Worm (Caenorhabditis elegans) whole organism, L4/young adult: Measurements from ENCODE around the gene ZC155.4.

Experiments used
- W03F9.2 ChIP-seq: fragments of 150-350 bp; optimal IDR thresholded peaks from 2 replicates; lab custom pipeline; 2014; ENCODE audit warnings: missing biosample characterization, missing genetic modification characterization
- dao-5 ChIP-seq: sonication (generic microtip); optimal IDR thresholded peaks from 2 replicates; lab custom pipeline; 2016; ENCODE audit warnings: missing genotype, missing genetic modification characterization, moderate library complexity, missing compliant biosample characterization
- him-1 ChIP-seq: sonication (generic microtip); optimal IDR thresholded peaks from 2 replicates; lab custom pipeline; 2016; ENCODE audit warnings: missing genotype, missing genetic modification reagents, missing genetic modification characterization, missing compliant biosample characterization

ZC155.4 gene

DNA sequence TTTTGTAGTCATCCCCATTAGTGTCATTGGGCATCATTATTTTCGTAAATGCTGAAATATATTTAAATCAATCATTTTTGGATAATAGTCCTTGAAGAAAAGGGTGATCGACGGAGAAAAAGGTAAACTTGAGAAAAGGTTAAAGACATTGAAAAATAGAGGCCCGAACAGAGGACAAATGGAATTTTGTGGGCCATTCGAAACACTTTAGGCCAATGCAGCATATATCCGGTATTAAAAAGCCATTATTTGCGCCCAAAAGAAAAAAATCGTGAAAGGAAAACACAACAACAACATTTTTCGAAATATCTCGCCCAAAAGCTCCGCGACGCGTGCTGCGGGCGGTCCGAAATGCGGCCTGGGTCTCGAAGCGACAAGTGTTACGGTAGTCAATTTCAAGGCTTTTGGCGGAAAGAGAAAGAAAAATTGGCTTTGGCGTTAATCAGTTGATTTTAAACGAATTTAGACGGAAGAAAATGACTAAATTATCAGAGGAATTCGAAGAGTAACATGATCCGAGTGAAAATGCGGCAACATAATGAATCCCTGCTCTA is 8.3 kb downstream of the ZC155.4 start, which contains the start of gene morc-1:
Gene morc-1, minus strand, starts transcription at position 51 of the 554 bp plus-strand sequence.
- no peak for TF ChIP-seq W03F9.2 (tag; lab: Kevin White, UChicago)
- no peak for TF ChIP-seq dao-5 (tag; lab: Kevin White, UChicago)
- no peak for TF ChIP-seq him-1 (tag; lab: Kevin White, UChicago)

DNA sequence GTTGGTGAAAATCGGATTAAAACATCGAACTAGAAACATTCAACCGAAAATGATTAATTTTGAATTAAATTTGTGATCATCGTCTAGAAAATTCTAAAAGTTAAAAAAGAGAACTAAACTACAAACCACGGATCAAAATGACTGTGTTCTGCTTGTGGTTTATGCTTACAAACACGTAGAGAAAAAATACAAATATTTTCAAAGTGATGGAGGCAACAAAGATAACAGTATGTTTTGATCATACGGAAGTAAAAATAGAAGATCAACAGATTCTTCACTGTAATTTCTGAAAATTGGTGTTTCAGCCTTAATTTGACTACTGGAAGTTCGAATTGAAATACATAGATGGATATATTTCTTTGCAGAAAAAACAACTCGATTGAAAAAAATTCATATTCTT is 12.0 kb downstream of the ZC155.4 start:
- TF ChIP-seq him-1 (tag; lab: Kevin White, UChicago): no peak
- TF ChIP-seq W03F9.2 (tag; lab: Kevin White, UChicago): peak; percentile 8

DNA sequence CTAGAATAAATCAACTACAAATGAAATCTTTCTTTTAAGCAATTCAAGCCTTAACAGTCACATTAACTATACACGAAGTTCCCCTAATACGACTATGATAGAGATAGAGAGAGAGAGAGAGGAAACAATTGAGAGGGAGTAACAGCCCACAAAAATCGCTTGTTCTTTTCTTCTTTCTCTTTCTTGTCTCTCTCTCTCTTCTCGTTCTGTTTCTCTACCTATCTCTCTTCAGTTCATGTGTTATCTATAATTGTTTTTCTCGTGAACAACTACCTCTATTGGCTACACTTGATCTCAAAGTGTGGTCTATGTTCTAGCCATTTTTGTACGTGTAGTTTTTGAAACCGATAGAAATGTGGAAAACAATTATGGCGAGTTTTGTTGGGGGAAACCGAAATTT is 12.6 kb downstream of the ZC155.4 start:
- peak; percentile 46 for TF ChIP-seq W03F9.2 (tag; lab: Kevin White, UChicago)
- no peak for TF ChIP-seq dao-5 (tag; lab: Kevin White, UChicago)
- no peak for TF ChIP-seq him-1 (tag; lab: Kevin White, UChicago)

DNA sequence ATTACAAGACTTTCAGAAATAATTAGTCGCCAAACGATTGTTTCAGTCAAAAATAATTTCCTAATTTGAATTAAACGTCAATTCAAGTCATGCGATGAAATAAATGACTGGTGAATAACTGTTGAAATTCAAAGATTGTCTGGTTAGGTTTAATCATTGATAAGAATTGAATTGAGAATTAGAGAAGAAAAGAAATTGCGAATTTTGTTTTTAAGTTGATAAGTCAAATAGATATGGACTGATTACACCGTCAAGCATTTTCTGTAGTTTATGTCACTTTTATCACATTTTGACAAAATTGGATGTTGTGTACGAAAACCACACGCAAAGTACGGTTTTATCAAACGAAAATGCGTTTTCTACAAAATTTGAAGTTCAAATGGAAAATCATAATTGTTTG is 14.0 kb downstream of the ZC155.4 start:
- TF ChIP-seq him-1 (tag; lab: Kevin White, UChicago): no peak
- TF ChIP-seq dao-5 (tag; lab: Kevin White, UChicago): no peak
- TF ChIP-seq W03F9.2 (tag; lab: Kevin White, UChicago): no peak

DNA sequence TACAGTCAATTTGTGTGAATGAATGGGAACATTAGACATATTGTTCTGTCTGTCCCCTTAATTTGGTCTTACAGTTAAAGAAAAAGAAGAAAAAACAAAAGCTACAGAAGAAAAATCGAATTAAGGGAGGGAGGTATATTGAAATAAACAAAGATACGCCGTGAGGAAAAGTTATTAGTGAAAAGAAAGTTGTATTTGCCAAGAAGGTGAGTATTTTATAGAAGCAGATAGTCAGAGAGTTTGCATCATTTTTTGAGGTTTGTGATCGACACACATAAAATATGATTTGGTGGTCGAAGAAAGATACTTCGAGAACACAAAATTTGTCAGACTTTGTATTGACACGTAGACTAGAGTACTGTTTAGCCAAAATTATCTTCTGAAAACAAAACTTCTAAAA is 14.9 kb downstream of the ZC155.4 start:
- TF ChIP-seq him-1 (tag; lab: Kevin White, UChicago) (no peak), W03F9.2 (tag; lab: Kevin White, UChicago) (no peak)

DNA sequence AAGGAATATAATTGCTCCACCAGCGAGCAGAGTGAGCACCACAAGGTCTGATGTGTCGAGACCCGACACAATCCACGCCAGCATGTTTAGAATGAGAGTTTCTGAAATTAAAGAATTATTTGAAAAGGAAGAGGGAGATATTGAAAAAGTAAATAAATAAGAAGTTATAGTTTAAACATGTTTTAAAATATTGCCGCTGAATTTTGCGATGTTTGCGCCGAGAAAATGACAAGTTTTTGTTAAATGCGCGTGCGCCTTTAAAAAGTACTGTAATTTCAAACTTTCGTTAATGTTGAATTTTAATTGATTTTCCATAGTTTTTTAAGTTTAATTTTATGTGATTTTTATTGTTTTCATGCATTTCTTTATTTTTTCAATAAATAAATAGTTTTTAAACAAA is 15.7 kb downstream of the ZC155.4 start, which contains the start of gene emb-8:
Gene emb-8, minus strand, starts transcription at position 101 of the 400 bp plus-strand sequence.
- TF ChIP-seq dao-5 (tag; lab: Kevin White, UChicago) (no peak), him-1 (tag; lab: Kevin White, UChicago) (no peak), W03F9.2 (tag; lab: Kevin White, UChicago) (no peak)

DNA sequence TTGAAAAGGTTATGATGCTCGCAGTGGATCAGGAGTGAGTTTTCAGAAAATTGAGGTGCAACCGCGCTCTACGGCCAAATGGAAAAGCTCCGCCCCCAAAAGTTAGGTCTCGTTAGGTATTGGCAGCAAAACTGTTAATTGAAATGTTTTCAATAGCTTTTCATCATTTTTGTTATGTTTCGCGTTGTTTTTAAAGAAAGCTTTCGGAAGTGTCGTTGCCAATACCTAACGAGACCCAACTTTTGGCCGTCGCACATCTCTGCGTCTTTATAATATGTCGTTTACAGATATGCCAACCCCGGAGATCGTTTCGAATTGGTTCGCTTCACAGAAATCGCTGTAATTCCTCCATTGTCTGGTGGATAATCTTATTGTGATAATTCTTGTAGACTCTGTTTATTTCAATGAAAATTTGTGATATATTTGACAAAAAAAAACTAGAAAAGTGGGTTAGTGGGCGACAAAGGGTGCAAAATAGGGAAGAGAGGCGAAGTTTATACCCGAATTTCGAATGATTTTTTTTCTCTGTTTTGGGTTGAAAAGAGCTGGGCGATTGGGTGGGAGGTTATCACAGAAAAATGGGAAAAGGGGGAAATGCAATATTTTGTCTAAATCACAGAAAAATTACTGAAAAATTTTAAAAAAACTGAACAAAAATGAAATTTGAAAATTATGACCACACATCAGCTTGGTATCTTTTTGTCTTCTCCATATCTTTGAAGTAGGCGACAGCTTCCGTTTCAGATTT is 18.8 kb downstream of the ZC155.4 start:
- TF ChIP-seq him-1 (tag; lab: Kevin White, UChicago) (no peak), W03F9.2 (tag; lab: Kevin White, UChicago) (no peak), dao-5 (tag; lab: Kevin White, UChicago) (no peak)

DNA sequence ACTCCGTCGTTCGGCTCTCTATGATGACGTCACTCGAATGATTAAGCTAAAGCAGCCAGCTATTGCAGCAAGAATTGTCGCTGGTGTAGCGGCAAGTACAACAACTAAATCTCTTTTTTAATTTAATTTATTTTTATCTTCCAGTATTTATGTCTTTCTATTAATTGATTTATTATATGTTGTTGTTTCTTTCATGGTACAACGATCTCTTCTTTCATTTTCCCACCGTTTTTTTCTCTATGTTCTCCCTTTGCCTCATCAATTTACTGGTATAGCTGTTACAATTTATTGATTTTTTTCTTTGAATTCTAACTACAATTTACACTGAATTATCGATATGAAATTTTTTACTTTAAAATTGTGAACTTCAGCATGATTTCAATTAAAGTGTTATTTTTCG is 19.6 kb downstream of the ZC155.4 start, which contains the start of gene moc-6:
Gene moc-6, plus strand, starts transcription at position 301 of the 400 bp plus-strand sequence.
- TF ChIP-seq him-1 (tag; lab: Kevin White, UChicago): no peak
- TF ChIP-seq dao-5 (tag; lab: Kevin White, UChicago): no peak
- no peak for TF ChIP-seq W03F9.2 (tag; lab: Kevin White, UChicago)

DNA sequence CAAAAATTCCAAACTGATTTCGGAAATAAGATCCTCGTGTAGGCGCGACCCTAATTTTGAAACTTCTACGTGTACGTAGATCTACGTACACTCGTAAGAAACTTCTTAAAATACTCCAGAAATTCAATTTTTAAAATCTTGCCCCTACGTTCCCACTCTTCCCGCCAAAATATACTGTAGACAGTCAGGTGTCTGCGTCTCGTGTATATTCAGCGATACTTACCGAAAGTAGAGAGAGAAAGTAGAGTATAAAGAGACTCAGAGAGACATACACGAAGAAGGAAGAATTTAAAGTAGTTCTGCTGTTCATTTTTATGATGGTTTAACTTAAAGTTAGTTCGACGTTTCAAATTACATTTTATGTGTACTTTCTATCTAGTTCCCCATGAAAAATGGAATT is 22.0 kb downstream of the ZC155.4 start:
- TF ChIP-seq dao-5 (tag; lab: Kevin White, UChicago) (no peak), him-1 (tag; lab: Kevin White, UChicago) (no peak), W03F9.2 (tag; lab: Kevin White, UChicago) (no peak)

DNA sequence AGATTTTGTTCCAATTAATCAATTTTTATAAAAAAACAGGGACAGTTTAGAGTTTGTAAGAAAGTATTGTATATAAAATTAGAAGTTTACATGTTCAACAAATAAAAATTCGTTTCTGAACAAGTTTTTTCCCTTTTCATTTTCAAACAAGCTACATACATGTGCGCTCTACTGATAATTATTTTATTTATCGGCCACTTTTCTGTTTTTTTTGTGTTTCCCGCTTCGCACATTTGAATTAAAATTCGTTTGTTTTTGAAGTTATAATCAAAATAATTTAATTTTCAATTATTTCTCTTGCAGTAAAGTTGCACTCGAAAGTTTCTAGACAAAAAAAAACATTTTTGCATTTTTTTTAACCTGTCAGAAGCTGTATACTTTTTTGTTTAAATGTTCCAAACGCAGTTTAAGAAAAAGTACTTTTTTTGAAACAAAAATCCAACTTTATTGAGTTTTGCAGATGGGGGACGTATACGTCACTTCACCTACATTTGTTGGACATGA is 24.6 kb downstream of the ZC155.4 start, which contains the start of gene hira-1:
Gene hira-1, plus strand, starts transcription at position 454 of the 504 bp plus-strand sequence.
- no peak for TF ChIP-seq him-1 (tag; lab: Kevin White, UChicago)
- TF ChIP-seq W03F9.2 (tag; lab: Kevin White, UChicago): peak; percentile 45

DNA sequence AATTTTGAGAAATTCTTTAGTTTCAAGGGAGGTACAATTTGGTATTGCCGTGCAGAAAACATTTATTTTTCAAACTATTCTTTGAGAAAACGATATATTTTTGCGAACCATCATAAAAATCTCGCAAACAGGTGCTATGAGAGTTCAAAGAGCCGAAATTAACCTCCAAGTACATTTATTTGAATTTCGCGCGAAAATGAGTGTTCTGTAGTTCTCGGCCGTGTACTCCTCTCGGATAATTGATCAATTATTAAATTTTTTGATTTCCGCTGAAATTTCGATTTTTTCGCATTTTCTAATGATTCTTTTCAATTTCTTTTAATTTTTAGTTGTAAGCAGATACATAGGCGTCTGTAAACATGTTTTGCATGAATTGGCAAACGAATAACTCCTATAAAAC is 25.1 kb downstream of the ZC155.4 start:
- TF ChIP-seq dao-5 (tag; lab: Kevin White, UChicago) (no peak), him-1 (tag; lab: Kevin White, UChicago) (no peak), W03F9.2 (tag; lab: Kevin White, UChicago) (no peak)

DNA sequence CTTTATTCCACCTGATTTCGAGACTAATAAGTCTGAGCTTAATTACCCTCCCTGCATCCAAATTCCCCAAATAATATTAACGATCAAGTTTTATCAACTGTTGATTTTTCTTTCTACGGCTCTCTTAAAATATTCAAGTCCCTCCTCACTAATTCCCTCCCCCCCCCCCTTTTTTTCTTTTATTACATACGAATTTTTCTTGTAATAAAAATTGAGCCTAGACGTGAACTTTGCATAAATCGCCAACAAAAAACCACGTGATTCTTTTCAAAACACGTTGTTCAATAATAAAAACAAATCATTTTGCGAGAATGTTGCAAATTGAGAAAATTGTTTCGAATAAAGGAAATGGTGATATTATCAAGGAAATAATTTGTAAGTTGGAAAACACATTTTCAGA is 26.8 kb downstream of the ZC155.4 start, which contains the start of gene K10D2.8:
Gene K10D2.8, plus strand, starts transcription at position 301 of the 400 bp plus-strand sequence.
- no peak for TF ChIP-seq W03F9.2 (tag; lab: Kevin White, UChicago)
- no peak for TF ChIP-seq dao-5 (tag; lab: Kevin White, UChicago)
- TF ChIP-seq him-1 (tag; lab: Kevin White, UChicago): no peak

DNA sequence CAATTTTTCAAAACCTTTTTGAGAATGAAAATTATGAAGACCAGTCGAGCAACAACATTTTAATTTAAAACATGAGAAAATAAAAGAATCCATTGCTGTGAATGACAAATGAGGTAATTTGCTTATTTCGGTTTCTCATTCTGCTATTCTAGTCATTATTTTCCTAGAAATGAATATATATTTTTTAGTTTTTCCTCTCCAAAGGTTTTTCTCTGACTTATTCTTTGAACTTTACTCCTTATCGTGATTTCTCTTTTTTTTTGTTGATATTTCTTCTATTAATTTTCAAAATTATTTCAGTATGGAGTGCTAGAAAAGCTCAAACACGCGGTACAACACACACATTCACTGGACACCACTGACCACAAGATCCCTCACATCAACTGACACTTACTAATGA is 29.7 kb downstream of the ZC155.4 start, which contains the start of gene pup-2:
Gene pup-2, plus strand, starts transcription at position 301 of the 400 bp plus-strand sequence.
- TF ChIP-seq him-1 (tag; lab: Kevin White, UChicago) (no peak), dao-5 (tag; lab: Kevin White, UChicago) (no peak), W03F9.2 (tag; lab: Kevin White, UChicago) (no peak)
